Fruit fly (Drosophila melanogaster) whole organism, embryonic: ENCODE results near the gene CG1463.
A peak's percentile ranks its signal among the peaks of the same experiment; 100 is the strongest.

Experiments
- Atf-2 ChIP-seq: fragments of 200-800 bp; sonication (Bioruptor generic); optimal IDR thresholded peaks from 2 replicates; lab custom pipeline; 2016; ENCODE audit warnings: missing biosample characterization, missing genetic modification characterization
- CG10979 ChIP-seq: fragments of 200-800 bp; sonication (Bioruptor generic); optimal IDR thresholded peaks from 2 replicates; lab custom pipeline; 2018; ENCODE audit warnings: missing biosample characterization, mild to moderate bottlenecking, missing genetic modification characterization, moderate library complexity
- CG11723 ChIP-seq: fragments of 200-800 bp; sonication (Bioruptor generic); optimal IDR thresholded peaks from 2 replicates; lab custom pipeline; 2017; ENCODE audit warnings: missing biosample characterization, mild to moderate bottlenecking, missing genetic modification characterization
- CG1529 ChIP-seq: fragments of 200-800 bp; sonication (Bioruptor generic); optimal IDR thresholded peaks from 3 replicates; lab custom pipeline; 2018; ENCODE audit warnings: missing biosample characterization, missing genetic modification characterization
- CG1602 ChIP-seq: fragments of 200-800 bp; sonication (Bioruptor generic); optimal IDR thresholded peaks from 3 replicates; lab custom pipeline; 2016; ENCODE audit warnings: missing biosample characterization, missing genetic modification characterization
- CG16815 ChIP-seq: fragments of 200-800 bp; sonication (Bioruptor generic); optimal IDR thresholded peaks from 3 replicates; lab custom pipeline; 2017; ENCODE audit warnings: missing biosample characterization, mild to moderate bottlenecking, missing genetic modification characterization
- CG17361 ChIP-seq: fragments of 200-800 bp; sonication (Bioruptor generic); IDR thresholded peaks from 3 replicates; pipeline ENCODE4 v1.3.6; 2022; ENCODE audit warnings: missing biosample characterization, missing genetic modification characterization
- CG18619 ChIP-seq: fragments of 200-800 bp; sonication (Bioruptor generic); optimal IDR thresholded peaks from 3 replicates; lab custom pipeline; 2017; ENCODE audit warnings: missing biosample characterization, mild to moderate bottlenecking, missing genetic modification characterization
- CG30403 ChIP-seq: fragments of 200-800 bp; sonication (Bioruptor generic); optimal IDR thresholded peaks from 3 replicates; lab custom pipeline; 2016; ENCODE audit warnings: missing biosample characterization, missing genetic modification characterization
- CG31365 ChIP-seq: fragments of 200-800 bp; sonication (Bioruptor generic); optimal IDR thresholded peaks from 2 replicates; lab custom pipeline; 2018; ENCODE audit warnings: missing biosample characterization, mild to moderate bottlenecking, missing genetic modification characterization
- CG32532 ChIP-seq: fragments of 200-800 bp; sonication (Bioruptor generic); IDR thresholded peaks from 2 replicates; pipeline ENCODE4 v1.3.6; 2022; ENCODE audit warnings: missing biosample characterization, missing genetic modification characterization
- CG32767 ChIP-seq: fragments of 200-800 bp; sonication (Bioruptor generic); IDR thresholded peaks from 2 replicates; pipeline ENCODE4 v1.3.6; 2022; ENCODE audit warnings: missing biosample characterization, missing genetic modification characterization
- CG3726 ChIP-seq: fragments of 200-800 bp; sonication (Bioruptor generic); IDR thresholded peaks from 3 replicates; pipeline ENCODE4, ENCODE4 v1.3.6; 2022; ENCODE audit warnings: missing biosample characterization, missing genetic modification characterization
- CG3847 ChIP-seq: fragments of 200-800 bp; sonication (Bioruptor generic); IDR thresholded peaks from 2 replicates; pipeline ENCODE4 v1.3.6; 2022; ENCODE audit warnings: missing biosample characterization, missing genetic modification characterization
- CG4404 ChIP-seq: fragments of 200-800 bp; sonication (Bioruptor generic); IDR thresholded peaks from 2 replicates; pipeline ENCODE4 v1.3.6; 2022; ENCODE audit warnings: missing biosample characterization, missing genetic modification characterization
- CG4730 ChIP-seq: fragments of 200-800 bp; sonication (Bioruptor generic); IDR thresholded peaks from 2 replicates; pipeline ENCODE4 v1.3.6; 2022; ENCODE audit warnings: missing biosample characterization, missing genetic modification characterization
- CG5245 ChIP-seq: fragments of 200-800 bp; sonication (Bioruptor generic); optimal IDR thresholded peaks from 3 replicates; lab custom pipeline; 2016; ENCODE audit warnings: missing biosample characterization, missing genetic modification characterization
- CG6813 ChIP-seq: fragments of 200-800 bp; sonication (Bioruptor generic); optimal IDR thresholded peaks from 2 replicates; lab custom pipeline; 2017; ENCODE audit warnings: missing biosample characterization, missing genetic modification characterization, mild to moderate bottlenecking, moderate library complexity, missing genetic modification reagents
- CG7928 ChIP-seq: fragments of 200-800 bp; sonication (Bioruptor generic); optimal IDR thresholded peaks from 2 replicates; lab custom pipeline; 2017; ENCODE audit warnings: missing biosample characterization, mild to moderate bottlenecking, missing genetic modification characterization
- CG8924 ChIP-seq: fragments of 200-800 bp; optimal IDR thresholded peaks from 3 replicates; lab custom pipeline; 2019; ENCODE audit warnings: missing biosample characterization, mild to moderate bottlenecking, missing genetic modification characterization, moderate library complexity
- CG9215 ChIP-seq: fragments of 200-800 bp; sonication (Bioruptor generic); IDR thresholded peaks from 2 replicates; pipeline ENCODE4 v1.3.6; 2022; ENCODE audit warnings: missing biosample characterization, missing genetic modification characterization
- CG9727 ChIP-seq: fragments of 200-800 bp; sonication (Bioruptor generic); optimal IDR thresholded peaks from 3 replicates; lab custom pipeline; 2017; ENCODE audit warnings: missing biosample characterization, mild to moderate bottlenecking, missing genetic modification characterization
- CG9876 ChIP-seq: fragments of 200-800 bp; sonication (Bioruptor generic); optimal IDR thresholded peaks from 2 replicates; lab custom pipeline; 2016; ENCODE audit warnings: missing biosample characterization, missing genetic modification characterization
- CHES-1-like ChIP-seq: fragments of 200-800 bp; sonication (Bioruptor generic); optimal IDR thresholded peaks from 2 replicates; lab custom pipeline; 2016; ENCODE audit warnings: missing biosample characterization, missing genetic modification characterization
- Camta ChIP-seq: fragments of 200-800 bp; sonication (Bioruptor generic); optimal IDR thresholded peaks from 2 replicates; lab custom pipeline; 2016; ENCODE audit warnings: missing biosample characterization, missing genetic modification characterization
- Doc2 ChIP-seq: fragments of 200-800 bp; sonication (Bioruptor generic); IDR thresholded peaks from 2 replicates; pipeline ENCODE4 v1.3.6; 2022; ENCODE audit warnings: missing biosample characterization, missing genetic modification characterization
- Ets65A ChIP-seq: fragments of 200-800 bp; sonication (Bioruptor generic); peaks from one replicate; lab custom pipeline; 2016; ENCODE audit warnings: missing biosample characterization, missing genetic modification characterization
- HHEX ChIP-seq: fragments of 200-800 bp; sonication (Bioruptor generic); optimal IDR thresholded peaks from 3 replicates; lab custom pipeline; 2017; ENCODE audit warnings: missing biosample characterization, mild to moderate bottlenecking, missing genetic modification characterization, missing genetic modification reagents
- HLH54F ChIP-seq: fragments of 200-800 bp; sonication (Bioruptor generic); optimal IDR thresholded peaks from 3 replicates; lab custom pipeline; 2016; ENCODE audit warnings: missing biosample characterization, missing genetic modification characterization
- Kr ChIP-seq: fragments of 200-800 bp; sonication (Bioruptor generic); optimal IDR thresholded peaks from 2 replicates; lab custom pipeline; 2017; ENCODE audit warnings: missing biosample characterization, mild to moderate bottlenecking, missing genetic modification characterization
- Max ChIP-seq: fragments of 200-800 bp; sonication (Bioruptor generic); optimal IDR thresholded peaks from 2 replicates; lab custom pipeline; 2016; ENCODE audit warnings: missing biosample characterization, mild to moderate bottlenecking, missing genetic modification characterization
- NK7.1 ChIP-seq: fragments of 200-800 bp; sonication (Bioruptor generic); optimal IDR thresholded peaks from 3 replicates; lab custom pipeline; 2016; ENCODE audit warnings: missing biosample characterization, missing genetic modification characterization
- Nf-YA ChIP-seq: fragments of 200-800 bp; sonication (Bioruptor generic); IDR thresholded peaks from 2 replicates; pipeline ENCODE4 v1.3.6; 2022; ENCODE audit warnings: missing biosample characterization, missing genetic modification characterization
- Poxn ChIP-seq: fragments of 200-800 bp; sonication (Bioruptor generic); IDR thresholded peaks from 2 replicates; pipeline ENCODE4 v1.3.6; 2022; ENCODE audit warnings: missing biosample characterization, missing genetic modification characterization
- Sox102F ChIP-seq: fragments of 200-800 bp; sonication (Bioruptor generic); optimal IDR thresholded peaks from 2 replicates; lab custom pipeline; 2018; ENCODE audit warnings: missing biosample characterization, mild to moderate bottlenecking, missing genetic modification characterization, moderate library complexity
- Ssrp ChIP-seq: fragments of 200-800 bp; sonication (Bioruptor generic); optimal IDR thresholded peaks from 2 replicates; lab custom pipeline; 2018; ENCODE audit warnings: missing biosample characterization, mild to moderate bottlenecking, missing genetic modification characterization, moderate library complexity
- Xbp1 ChIP-seq: fragments of 200-800 bp; sonication (Bioruptor generic); optimal IDR thresholded peaks from 3 replicates; lab custom pipeline; 2016; ENCODE audit warnings: missing biosample characterization, mild to moderate bottlenecking, missing genetic modification characterization
- YL-1 ChIP-seq: fragments of 200-800 bp; sonication (Bioruptor generic); optimal IDR thresholded peaks from 3 replicates; lab custom pipeline; 2017; ENCODE audit warnings: missing biosample characterization, mild to moderate bottlenecking, missing genetic modification characterization
- ato ChIP-seq: fragments of 200-800 bp; sonication (Bioruptor generic); IDR thresholded peaks from 2 replicates; pipeline ENCODE4 v1.3.6; 2022; ENCODE audit warnings: missing biosample characterization, missing genetic modification characterization; ENCODE audit not compliant: partially characterized antibody
- dpn ChIP-seq, 2 experiments: fragments of 200-800 bp; sonication (Bioruptor generic); optimal IDR thresholded peaks; 3 replicates each; lab custom pipeline; 2016; ENCODE audit warnings: missing biosample characterization in 2 of 2, missing genetic modification characterization in 2 of 2
- eve ChIP-seq, 2 experiments: fragments of >200 bp; optimal IDR thresholded peaks; 2 replicates each; lab custom pipeline; 2017; ENCODE audit warnings: missing biosample characterization in 2 of 2, missing genetic modification characterization in 2 of 2
- gcm2 ChIP-seq: fragments of 200-800 bp; sonication (Bioruptor generic); optimal IDR thresholded peaks from 2 replicates; lab custom pipeline; 2016; ENCODE audit warnings: missing biosample characterization, missing genetic modification characterization
- grau ChIP-seq: fragments of 200-800 bp; optimal IDR thresholded peaks from 3 replicates; lab custom pipeline; 2019; ENCODE audit warnings: missing biosample characterization, mild to moderate bottlenecking, missing genetic modification characterization, moderate library complexity
- her ChIP-seq: fragments of 200-800 bp; sonication (Bioruptor generic); optimal IDR thresholded peaks from 2 replicates; lab custom pipeline; 2016; ENCODE audit warnings: missing biosample characterization, missing genetic modification characterization
- onecut ChIP-seq: fragments of 200-800 bp; sonication (Bioruptor generic); IDR thresholded peaks from 2 replicates; pipeline ENCODE4 v1.3.6; 2022; ENCODE audit warnings: missing biosample characterization, missing genetic modification characterization
- phol ChIP-seq: fragments of 200-800 bp; sonication (Bioruptor generic); optimal IDR thresholded peaks from 3 replicates; lab custom pipeline; 2018; ENCODE audit warnings: missing biosample characterization, mild to moderate bottlenecking, missing genetic modification characterization, moderate library complexity
- pita ChIP-seq: fragments of 200-800 bp; sonication (Bioruptor generic); optimal IDR thresholded peaks from 2 replicates; lab custom pipeline; 2017; ENCODE audit warnings: missing biosample characterization, mild to moderate bottlenecking, missing genetic modification characterization
- seq ChIP-seq: fragments of 200-800 bp; sonication (Bioruptor generic); IDR thresholded peaks from 2 replicates; pipeline ENCODE4 v1.3.6; 2022; ENCODE audit warnings: missing biosample characterization, missing genetic modification characterization
- sisA ChIP-seq: fragments of 200-800 bp; sonication (Bioruptor generic); IDR thresholded peaks from 2 replicates; pipeline ENCODE4 v1.3.6; 2022; ENCODE audit warnings: missing biosample characterization, missing genetic modification characterization
- slbo ChIP-seq: fragments of 200-800 bp; sonication (Bioruptor generic); IDR thresholded peaks from 2 replicates; pipeline ENCODE4 v1.3.6; 2022; ENCODE audit warnings: missing biosample characterization, missing genetic modification characterization
- ssp ChIP-seq: fragments of 200-800 bp; sonication (Bioruptor generic); IDR thresholded peaks from 2 replicates; pipeline ENCODE4 v1.3.6; 2022; ENCODE audit warnings: missing biosample characterization, missing genetic modification characterization
- toy ChIP-seq: fragments of 200-800 bp; sonication (Bioruptor generic); IDR thresholded peaks from 2 replicates; pipeline ENCODE4 v1.3.6; 2022; ENCODE audit warnings: missing biosample characterization, missing genetic modification characterization

CG1463 gene

dm6 chrX:12653574-12653973, 42.1 kb upstream of the CG1463 start, which contains the start of gene CkIalpha (continued):
- TF ChIP-seq NK7.1 (GFP tag; lab: Kevin White, UChicago) (no peak), CG10979 (tag; lab: Kevin White, UChicago) (no peak), CG4404 (peak; percentile 36; the same call in 1 of the 2 replicates), Atf-2 (GFP tag; lab: Kevin White, UChicago) (peak; percentile 17), Kr (GFP tag; lab: Kevin White, UChicago) (no peak), CG5245 (GFP tag; lab: Kevin White, UChicago) (peak; percentile 25), CG32767 (GFP tag; lab: Robert Waterston, UW) (no peak; the same call in 1 of the 2 replicates), CG18619 (GFP tag; lab: Kevin White, UChicago) (peak; percentile 19), CG16815 (GFP tag; lab: Kevin White, UChicago) (no peak), ssp (no peak; the same call in 1 of the 2 replicates), CG17361 (no peak), Ssrp (no peak), CG4730 (no peak), CG9727 (no peak), CG32532 (GFP tag; lab: Robert Waterston, UW) (peak; percentile 65; the same call in 1 of the 2 replicates), eve (GFP tag; optimal IDR thresholded peaks at IDR 0.05; lab: Kevin White, UChicago) (no peak), CG11723 (no peak), gcm2 (GFP tag; lab: Kevin White, UChicago) (peak; percentile 51), toy (GFP tag; lab: Robert Waterston, UW) (0 out of 2 replicates have a peak, but pooled peaks have one; percentile 13), her (GFP tag; lab: Kevin White, UChicago) (peak; percentile 70), Camta (no peak), phol (tag; lab: Kevin White, UChicago) (peak; percentile 74), Doc2 (GFP tag; lab: Robert Waterston, UW) (no peak), ato (peak; percentile 98), CG3726 (no peak), CG7928 (GFP tag; lab: Kevin White, UChicago) (peak; percentile 19), CG9876 (peak; percentile 54), HHEX (GFP tag; lab: Kevin White, UChicago) (no peak), CG8924 (tag; lab: Kevin White, UChicago) (no peak), CG6813 (GFP tag; lab: Kevin White, UChicago) (no peak), Nf-YA (GFP tag; lab: Robert Waterston, UW) (no peak), CG1602 (GFP tag; lab: Kevin White, UChicago) (peak; percentile 22), HLH54F (peak; percentile 72), CG31365 (tag; lab: Kevin White, UChicago) (no peak), Max (peak; percentile 26), Poxn (GFP tag; lab: Robert Waterston, UW) (no peak), sisA (GFP tag; lab: Robert Waterston, UW) (peak; percentile 59), CG9215 (GFP tag; lab: Robert Waterston, UW) (no peak), CHES-1-like (GFP tag; lab: Kevin White, UChicago) (peak; percentile 71), onecut (GFP tag; lab: Robert Waterston, UW) (peak; percentile 34; the same call in 1 of the 2 replicates), Xbp1 (GFP tag; lab: Kevin White, UChicago) (peak; percentile 64), CG1529 (GFP tag; lab: Kevin White, UChicago) (no peak), CG3847 (GFP tag; lab: Robert Waterston, UW) (peak; percentile 86), YL-1 (GFP tag; lab: Kevin White, UChicago) (peak; percentile 45), CG30403 (GFP tag; lab: Kevin White, UChicago) (peak; percentile 63), grau (tag; lab: Kevin White, UChicago) (peak; percentile 48), dpn (GFP tag; optimal IDR thresholded peaks at IDR 0.05; lab: Kevin White, UChicago) (peak; percentile 62 to 68), Ets65A (peak; percentile 94), seq (GFP tag; lab: Robert Waterston, UW) (no peak), slbo (GFP tag; lab: Robert Waterston, UW) (peak; percentile 81), pita (GFP tag; lab: Kevin White, UChicago) (no peak), Sox102F (GFP tag; lab: Kevin White, UChicago) (no peak)
